Worm (Caenorhabditis elegans) whole organism, L4 larva: ENCODE data around the gene F19H6.6.

Source experiments
- dmd-8 ChIP-seq: fragments of 200-800 bp; sonication (Bioruptor generic); IDR thresholded peaks from 2 replicates; pipeline ENCODE4 v1.3.6; 2022; ENCODE audit warnings: missing genetic modification characterization, missing compliant biosample characterization
- lin-39 ChIP-seq: fragments of 150-350 bp; optimal IDR thresholded peaks from 2 replicates; lab custom pipeline; 2014; ENCODE audit warnings: missing biosample characterization, missing genetic modification reagents, missing genetic modification characterization
- pha-4 ChIP-seq, 2 experiments: fragments of 150-350 bp in 1 of 2; fragments of 200-800 bp in 1 of 2; sonication (Bioruptor generic) in 1 of 2; IDR thresholded peaks in 1 of 2; optimal IDR thresholded peaks in 1 of 2; 2 replicates each; pipeline versions ENCODE4 v1.3.6 to Lab custom; 2014 to 2022; ENCODE audit warnings: missing genetic modification characterization in 2 of 2, missing genetic modification reagents in 2 of 2, missing biosample characterization in 1 of 2, missing compliant biosample characterization in 1 of 2

- no peak for TF ChIP-seq lin-39 (tag; lab: Kevin White, UChicago)
- TF ChIP-seq dmd-8 (GFP tag; lab: Robert Waterston, UW): no peak
- no peak for TF ChIP-seq pha-4 (GFP tag; IDR thresholded peaks at IDR 0.05; lab: Robert Waterston, UW)
- TF ChIP-seq pha-4 (tag; optimal IDR thresholded peaks at IDR 0.05; lab: Kevin White, UChicago): no peak
These were observed 24.8 kb upstream of the F19H6.6 start, which contains the start of gene srd-48 for ce11 chrX:12335808-12336207.
